Worm (Caenorhabditis elegans) whole organism, L1 larva: Measurements from ENCODE around the gene Y54G2A.28.

Experiments
- C04F5.9 ChIP-seq: sonication (generic microtip); optimal IDR thresholded peaks from 2 replicates; lab custom pipeline; 2016; ENCODE audit warnings: missing genetic modification characterization, missing compliant biosample characterization
- C34B4.2 ChIP-seq: sonication (generic microtip); optimal IDR thresholded peaks from 2 replicates; lab custom pipeline; 2017; ENCODE audit warnings: mild to moderate bottlenecking, missing genetic modification characterization, missing compliant biosample characterization
- Y116A8C.19 ChIP-seq: sonication (generic microtip); optimal IDR thresholded peaks from 2 replicates; lab custom pipeline; 2016; ENCODE audit warnings: missing compliant biosample characterization, missing genetic modification characterization, borderline replicate concordance
- aha-1 ChIP-seq: fragments of 150-350 bp; optimal IDR thresholded peaks from 2 replicates; lab custom pipeline; 2014; ENCODE audit warnings: missing biosample characterization, missing genetic modification characterization
- aly-2 ChIP-seq: fragments of 150-350 bp; optimal IDR thresholded peaks from 2 replicates; lab custom pipeline; 2014; ENCODE audit warnings: missing biosample characterization, missing genetic modification characterization
- blmp-1 ChIP-seq: fragments of 150-350 bp; optimal IDR thresholded peaks from 2 replicates; lab custom pipeline; 2014; ENCODE audit warnings: missing biosample characterization, missing genetic modification characterization
- ceh-63 ChIP-seq: fragments of 200-800 bp; sonication (Bioruptor generic); optimal IDR thresholded peaks from 2 replicates; lab custom pipeline; 2018; ENCODE audit warnings: mild to moderate bottlenecking, missing genetic modification characterization, missing compliant biosample characterization
- ceh-8 ChIP-seq: fragments of 200-800 bp; sonication (Bioruptor generic); optimal IDR thresholded peaks from 2 replicates; lab custom pipeline; 2018; ENCODE audit warnings: mild to moderate bottlenecking, missing genetic modification characterization, moderate library complexity, missing compliant biosample characterization
- ceh-82 ChIP-seq, 3 experiments: fragments of 150-350 bp in 1 of 3; sonication (generic microtip) in 2 of 3; optimal IDR thresholded peaks; 2 replicates each; lab custom pipeline; 2014 to 2017; ENCODE audit warnings: missing biosample characterization in 3 of 3, missing genetic modification characterization in 3 of 3
- dpl-1 ChIP-seq, 3 experiments: fragments of 150-350 bp in 2 of 3; sonication (generic microtip) in 1 of 3; optimal IDR thresholded peaks; 2 replicates each; lab custom pipeline; 2014 to 2017; ENCODE audit warnings: missing biosample characterization in 3 of 3, missing genetic modification characterization in 3 of 3, missing genetic modification reagents in 3 of 3
- efl-1 ChIP-seq, 4 experiments: fragments of 150-350 bp; optimal IDR thresholded peaks in 3 of 4; peaks in 1 of 4; 1 replicate in 1 of 4; 2 replicates in 3 of 4; lab custom pipeline; 2014; ENCODE audit warnings: missing biosample characterization in 2 of 4, missing genetic modification characterization in 2 of 4, missing genetic modification reagents in 2 of 4
- egl-13 ChIP-seq: sonication (generic microtip); optimal IDR thresholded peaks from 2 replicates; lab custom pipeline; 2016; ENCODE audit warnings: missing genotype, missing genetic modification reagents, missing genetic modification characterization, missing compliant biosample characterization
- egl-27 ChIP-seq, 2 experiments: fragments of 150-350 bp in 1 of 2; sonication (generic microtip); optimal IDR thresholded peaks; 3 replicates each; lab custom pipeline; 2017 to 2018; ENCODE audit warnings: missing biosample characterization in 2 of 2, missing genetic modification characterization in 2 of 2, missing genetic modification reagents in 2 of 2
- fkh-10 ChIP-seq: sonication (generic microtip); optimal IDR thresholded peaks from 2 replicates; lab custom pipeline; 2017; ENCODE audit warnings: missing biosample characterization, missing genetic modification reagents, missing genetic modification characterization
- fkh-4 ChIP-seq: sonication (generic microtip); optimal IDR thresholded peaks from 2 replicates; lab custom pipeline; 2016; ENCODE audit warnings: missing compliant biosample characterization, missing genetic modification characterization, borderline replicate concordance
- fkh-8 ChIP-seq: sonication (generic microtip); optimal IDR thresholded peaks from 2 replicates; lab custom pipeline; 2016; ENCODE audit warnings: mild to moderate bottlenecking, missing genetic modification characterization, missing compliant biosample characterization
- hlh-4 ChIP-seq: sonication (generic microtip); optimal IDR thresholded peaks from 2 replicates; lab custom pipeline; 2016; ENCODE audit warnings: mild to moderate bottlenecking, missing genetic modification characterization, missing compliant biosample characterization
- irx-1 ChIP-seq: sonication (generic microtip); optimal IDR thresholded peaks from 2 replicates; lab custom pipeline; 2016; ENCODE audit warnings: missing genetic modification characterization, missing compliant biosample characterization
- isw-1 ChIP-seq: fragments of 200-800 bp; sonication (Bioruptor generic); IDR thresholded peaks from 2 replicates; pipeline ENCODE4 v1.3.6; 2022; ENCODE audit warnings: missing genetic modification characterization, missing compliant biosample characterization
- lin-13 ChIP-seq: fragments of 150-350 bp; optimal IDR thresholded peaks from 2 replicates; lab custom pipeline; 2014; ENCODE audit warnings: missing biosample characterization, missing genetic modification reagents, missing genetic modification characterization
- lin-14 ChIP-seq: fragments of 200-800 bp; sonication (Bioruptor generic); optimal IDR thresholded peaks from 2 replicates; lab custom pipeline; 2018; ENCODE audit warnings: mild to moderate bottlenecking, missing genetic modification characterization, moderate library complexity, missing compliant biosample characterization
- lin-15B ChIP-seq: fragments of 150-350 bp; sonication (generic microtip); optimal IDR thresholded peaks from 3 replicates; lab custom pipeline; 2014; ENCODE audit warnings: missing biosample characterization, missing genetic modification characterization
- lin-35 ChIP-seq, 2 experiments: fragments of 150-350 bp; optimal IDR thresholded peaks; 2 replicates each; lab custom pipeline; 2014; ENCODE audit warnings: missing biosample characterization in 2 of 2, missing genetic modification characterization in 2 of 2, missing genetic modification reagents in 2 of 2
- lir-3 ChIP-seq: sonication (generic microtip); optimal IDR thresholded peaks from 2 replicates; lab custom pipeline; 2016; ENCODE audit warnings: mild to moderate bottlenecking, missing genetic modification characterization, moderate library complexity, missing compliant biosample characterization; ENCODE audit not compliant: poor library complexity
- lsy-2 ChIP-seq, 2 experiments: fragments of 150-350 bp; optimal IDR thresholded peaks; 2 replicates each; lab custom pipeline; 2014; ENCODE audit warnings: missing biosample characterization in 2 of 2, missing genetic modification characterization in 2 of 2
- mab-9 ChIP-seq: fragments of 200-800 bp; sonication (Bioruptor generic); IDR thresholded peaks from 2 replicates; pipeline ENCODE4 v1.3.6; 2022; ENCODE audit warnings: missing genetic modification reagents, missing genetic modification characterization, missing compliant biosample characterization
- mdl-1 ChIP-seq, 2 experiments: fragments of 150-350 bp; optimal IDR thresholded peaks; 2 replicates each; lab custom pipeline; 2014 to 2017; ENCODE audit warnings: missing biosample characterization in 2 of 2, missing genetic modification characterization in 2 of 2, inconsistent platforms in 1 of 2
- mef-2 ChIP-seq: fragments of 150-350 bp; optimal IDR thresholded peaks from 2 replicates; lab custom pipeline; 2014; ENCODE audit warnings: missing biosample characterization, missing genetic modification characterization
- mep-1 ChIP-seq: fragments of 150-350 bp; optimal IDR thresholded peaks from 2 replicates; lab custom pipeline; 2014; ENCODE audit warnings: missing biosample characterization, missing genetic modification characterization
- nhr-12 ChIP-seq: sonication (generic microtip); optimal IDR thresholded peaks from 2 replicates; lab custom pipeline; 2017; ENCODE audit warnings: missing biosample characterization, missing genetic modification characterization
- nhr-19 ChIP-seq: fragments of 200-800 bp; sonication (Bioruptor generic); conservative IDR thresholded peaks from 2 replicates; pipeline ENCODE4 v1.3.6; 2022; ENCODE audit warnings: missing genetic modification characterization, missing compliant biosample characterization
- nhr-20 ChIP-seq: sonication (generic microtip); optimal IDR thresholded peaks from 2 replicates; lab custom pipeline; 2016; ENCODE audit warnings: mild to moderate bottlenecking, missing genetic modification characterization, missing compliant biosample characterization
- nhr-237 ChIP-seq: fragments of 150-350 bp; optimal IDR thresholded peaks from 2 replicates; lab custom pipeline; 2014; ENCODE audit warnings: missing biosample characterization, missing genetic modification characterization
- nhr-47 ChIP-seq: sonication (generic microtip); optimal IDR thresholded peaks from 2 replicates; lab custom pipeline; 2016; ENCODE audit warnings: mild to moderate bottlenecking, missing genetic modification characterization, moderate library complexity, missing compliant biosample characterization
- nhr-71 ChIP-seq: sonication (generic microtip); optimal IDR thresholded peaks from 2 replicates; lab custom pipeline; 2016; ENCODE audit warnings: mild to moderate bottlenecking, missing genetic modification characterization, moderate library complexity, missing compliant biosample characterization
- nhr-77 ChIP-seq: fragments of 150-350 bp; optimal IDR thresholded peaks from 2 replicates; lab custom pipeline; 2014; ENCODE audit warnings: missing biosample characterization, missing genetic modification characterization
- nhr-84 ChIP-seq: sonication (generic microtip); optimal IDR thresholded peaks from 2 replicates; lab custom pipeline; 2017; ENCODE audit warnings: missing biosample characterization, missing genetic modification characterization
- nhr-85 ChIP-seq: sonication (generic microtip); peaks from one replicate; lab custom pipeline; 2016; ENCODE audit warnings: missing genetic modification characterization, inconsistent platforms, missing compliant biosample characterization
- pax-3 ChIP-seq: fragments of 200-800 bp; sonication (Bioruptor generic); optimal IDR thresholded peaks from 2 replicates; lab custom pipeline; 2018; ENCODE audit warnings: mild to moderate bottlenecking, missing genetic modification characterization, moderate library complexity, missing compliant biosample characterization
- pqm-1 ChIP-seq: sonication (generic microtip); optimal IDR thresholded peaks from 3 replicates; lab custom pipeline; 2017; ENCODE audit warnings: missing biosample characterization, missing genetic modification characterization
- skn-1 ChIP-seq: fragments of 150-350 bp; optimal IDR thresholded peaks from 2 replicates; lab custom pipeline; 2014; ENCODE audit warnings: missing biosample characterization, missing genetic modification characterization
- snpc-4 ChIP-seq: fragments of 150-350 bp; optimal IDR thresholded peaks from 2 replicates; lab custom pipeline; 2014; ENCODE audit warnings: missing biosample characterization, missing genetic modification characterization
- snu-23 ChIP-seq: sonication (generic microtip); optimal IDR thresholded peaks from 2 replicates; lab custom pipeline; 2016; ENCODE audit warnings: missing genetic modification characterization, missing compliant biosample characterization
- sup-37 ChIP-seq: fragments of 200-800 bp; sonication (Bioruptor generic); optimal IDR thresholded peaks from 2 replicates; lab custom pipeline; 2018; ENCODE audit warnings: mild to moderate bottlenecking, missing genetic modification characterization, missing compliant biosample characterization
- swsn-7 ChIP-seq: sonication (generic microtip); optimal IDR thresholded peaks from 2 replicates; lab custom pipeline; 2016; ENCODE audit warnings: missing genetic modification characterization, missing compliant biosample characterization
- tbx-2 ChIP-seq: sonication (generic microtip); optimal IDR thresholded peaks from 2 replicates; lab custom pipeline; 2016; ENCODE audit warnings: missing genetic modification characterization, missing compliant biosample characterization
- tlp-1 ChIP-seq: fragments of 150-350 bp; optimal IDR thresholded peaks from 2 replicates; lab custom pipeline; 2014; ENCODE audit warnings: missing biosample characterization, missing genetic modification characterization
- unc-86 ChIP-seq: sonication (generic microtip); optimal IDR thresholded peaks from 2 replicates; lab custom pipeline; 2016; ENCODE audit warnings: missing genetic modification characterization, missing compliant biosample characterization
- vab-15 ChIP-seq: sonication (generic microtip); optimal IDR thresholded peaks from 2 replicates; lab custom pipeline; 2017; ENCODE audit warnings: missing genotype, mild to moderate bottlenecking, missing genetic modification characterization, missing compliant biosample characterization
- xbp-1 ChIP-seq: sonication (generic microtip); optimal IDR thresholded peaks from 2 replicates; lab custom pipeline; 2016; ENCODE audit warnings: missing genetic modification characterization, missing compliant biosample characterization
- zip-4 ChIP-seq: fragments of 200-800 bp; sonication (Bioruptor generic); optimal IDR thresholded peaks from 2 replicates; lab custom pipeline; 2018; ENCODE audit warnings: mild to moderate bottlenecking, missing genetic modification characterization, moderate library complexity, missing compliant biosample characterization

Gene Y54G2A.28

DNA sequence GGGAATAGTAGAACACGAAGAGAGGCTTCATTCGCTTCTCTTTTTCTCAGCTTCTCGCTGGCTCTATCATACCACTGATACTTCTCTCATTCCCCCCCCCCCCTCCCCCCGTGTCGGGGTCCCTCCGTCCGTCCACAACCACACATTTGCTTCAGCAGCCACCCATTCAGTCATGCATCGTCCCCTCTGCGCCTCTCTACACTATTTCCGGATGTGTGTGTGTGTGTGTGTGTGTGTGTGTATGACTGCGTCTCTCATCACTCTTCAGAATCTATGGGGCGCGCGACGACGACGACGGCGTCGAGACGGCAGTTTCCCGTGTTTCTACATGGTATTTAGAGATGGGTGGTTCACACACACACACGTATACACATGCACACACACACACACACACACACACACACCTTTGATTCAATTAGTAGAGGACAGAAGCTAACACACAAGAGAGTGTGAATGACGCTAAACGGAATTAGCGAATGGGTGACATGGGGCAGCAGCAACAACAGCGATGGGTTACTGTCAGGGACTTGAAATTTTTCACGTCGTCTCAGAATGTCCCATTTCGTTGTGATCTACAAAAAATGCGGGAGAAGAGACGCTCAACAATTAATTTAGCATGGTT, 18.8 kb downstream of the Y54G2A.28 start:
- TF ChIP-seq ceh-8 (GFP tag; lab: Kevin White, UChicago) = peak; percentile 76
- no peak for TF ChIP-seq lin-15B
- peak in 1 of 2 experiments; percentile 43 for TF ChIP-seq mdl-1 (tag; optimal IDR thresholded peaks at IDR 0.05; lab: Kevin White, UChicago)
- no peak for TF ChIP-seq nhr-84
- no peak for TF ChIP-seq snpc-4 (tag; lab: Kevin White, UChicago)
- TF ChIP-seq zip-4 (GFP tag; lab: Kevin White, UChicago) = peak; percentile 23
- peak; percentile 70 for TF ChIP-seq nhr-71 (tag; lab: Kevin White, UChicago)
- peak; percentile 78 for TF ChIP-seq pax-3 (tag; lab: Kevin White, UChicago)
- peak; percentile 68 for TF ChIP-seq nhr-19 (GFP tag; lab: Robert Waterston, UW)
- peak; percentile 50 for TF ChIP-seq mef-2
- peak; percentile 54 for TF ChIP-seq irx-1
- TF ChIP-seq fkh-8 (tag; lab: Kevin White, UChicago) = peak; percentile 94
- peak; percentile 32 for TF ChIP-seq ceh-63
- TF ChIP-seq lsy-2 (tag; optimal IDR thresholded peaks at IDR 0.05; lab: Kevin White, UChicago) = peak; percentile 54 to 64
- TF ChIP-seq efl-1 (optimal IDR thresholded peaks at IDR 0.05; lab: Kevin White, UChicago) = peak; percentile 36 to 60
- TF ChIP-seq efl-1 (GFP tag; optimal IDR thresholded peaks at IDR 0.05 in 1 of 2; lab: Kevin White, UChicago) = peak in 1 of 2 experiments; percentile 92
- peak; percentile 58 for TF ChIP-seq blmp-1 (tag; lab: Kevin White, UChicago)
- TF ChIP-seq lin-14 (GFP tag; lab: Kevin White, UChicago) = peak; percentile 97
- TF ChIP-seq nhr-85 = peak; percentile 73
- peak; percentile 14 for TF ChIP-seq egl-13 (tag; lab: Kevin White, UChicago)
- peak; percentile 59 for TF ChIP-seq fkh-10 (GFP tag; lab: Kevin White, UChicago)
- TF ChIP-seq pqm-1 (tag; lab: Kevin White, UChicago) = no peak
- TF ChIP-seq mab-9 (GFP tag; lab: Robert Waterston, UW) = peak; percentile 50
- peak; percentile 39 for TF ChIP-seq mep-1
- no peak for TF ChIP-seq vab-15
- peak; percentile 16 for TF ChIP-seq tbx-2 (tag; lab: Kevin White, UChicago)
- no peak for TF ChIP-seq sup-37
- no peak for TF ChIP-seq xbp-1
- peak; percentile 53 for TF ChIP-seq isw-1
- peak; percentile 3 to 62 for TF ChIP-seq lin-35 (GFP tag; optimal IDR thresholded peaks at IDR 0.05; lab: Kevin White, UChicago)
- TF ChIP-seq lir-3 (tag; lab: Kevin White, UChicago) = peak; percentile 14
- TF ChIP-seq dpl-1 (GFP tag; optimal IDR thresholded peaks at IDR 0.05; lab: Kevin White, UChicago) = peak in 1 of 3 experiments; percentile 12
- peak; percentile 50 for TF ChIP-seq skn-1
- no peak for TF ChIP-seq C04F5.9 (tag; lab: Kevin White, UChicago)
- TF ChIP-seq aly-2 (tag; lab: Kevin White, UChicago) = no peak
- peak; percentile 60 for TF ChIP-seq unc-86 (tag; lab: Kevin White, UChicago)
- TF ChIP-seq nhr-12 (tag; lab: Kevin White, UChicago) = no peak
- no peak for TF ChIP-seq hlh-4 (tag; lab: Kevin White, UChicago)
- no peak for TF ChIP-seq tlp-1 (tag; lab: Kevin White, UChicago)
- no peak for TF ChIP-seq nhr-77 (tag; lab: Kevin White, UChicago)
- TF ChIP-seq fkh-4 (tag; lab: Kevin White, UChicago) = peak; percentile 25
- TF ChIP-seq snu-23 (GFP tag; lab: Kevin White, UChicago) = peak; percentile 48
- no peak for TF ChIP-seq nhr-237 (tag; lab: Kevin White, UChicago)
- TF ChIP-seq egl-27 (tag; optimal IDR thresholded peaks at IDR 0.05; lab: Kevin White, UChicago) = no peak
- no peak for TF ChIP-seq C34B4.2 (tag; lab: Kevin White, UChicago)
- peak; percentile 29 for TF ChIP-seq nhr-20 (tag; lab: Kevin White, UChicago)
- TF ChIP-seq ceh-82 (tag; optimal IDR thresholded peaks at IDR 0.05; lab: Kevin White, UChicago) = peak; percentile 33 to 70 (median 51)
- TF ChIP-seq nhr-47 (tag; lab: Kevin White, UChicago) = peak; percentile 69
- peak; percentile 28 for TF ChIP-seq lin-13 (GFP tag; lab: Kevin White, UChicago)
- TF ChIP-seq swsn-7 (tag; lab: Kevin White, UChicago) = peak; percentile 49
- TF ChIP-seq Y116A8C.19 (tag; lab: Kevin White, UChicago) = no peak
- TF ChIP-seq aha-1 = no peak
